Worm (Caenorhabditis elegans) whole organism, L1 larva: ENCODE results near the gene F59A6.4.

Source experiments
- alr-1 ChIP-seq: fragments of 200-800 bp; sonication (Bioruptor generic); optimal IDR thresholded peaks from 2 replicates; lab custom pipeline; 2018; ENCODE audit warnings: borderline replicate concordance, mild to moderate bottlenecking, missing genetic modification characterization, missing compliant biosample characterization
- fkh-10 ChIP-seq: sonication (generic microtip); optimal IDR thresholded peaks from 2 replicates; lab custom pipeline; 2017; ENCODE audit warnings: missing biosample characterization, missing genetic modification reagents, missing genetic modification characterization
- snpc-4 ChIP-seq: fragments of 150-350 bp; optimal IDR thresholded peaks from 2 replicates; lab custom pipeline; 2014; ENCODE audit warnings: missing biosample characterization, missing genetic modification characterization

ce11 chrII:5019389-5020108 is 14.7 kb downstream of the F59A6.4 start:
- TF ChIP-seq snpc-4 (tag; lab: Kevin White, UChicago) (no peak), fkh-10 (no peak), alr-1 (tag; lab: Kevin White, UChicago) (no peak)
